Fruit fly (Drosophila melanogaster): Measurements from ENCODE around the gene mei-218.

- no peak for TF ChIP-seq CTCF (optimal IDR thresholded peaks at IDR 0.05)
- TF ChIP-seq CG8478 (optimal IDR thresholded peaks at IDR 0.05): no peak
These were observed 30.1 kb upstream of the mei-218 start for dm6 chrX:17172777-17173315.

Measured in S2 (cell line).